Worm (Caenorhabditis elegans): Measurements from ENCODE around the gene best-5.

best-5 gene

ce11 chrIII:9646440-9647021, 43.5 kb downstream of the best-5 start:
- TF ChIP-seq ceh-13 (GFP tag; optimal IDR thresholded peaks at IDR 0.05) (no peak), F13C5.2 (tag; optimal IDR thresholded peaks at IDR 0.05) (no peak), aly-1 (tag; optimal IDR thresholded peaks at IDR 0.05) (no peak), ama-1 (optimal IDR thresholded peaks at IDR 0.05) (no peak), flt-1 (GFP tag; IDR thresholded peaks at IDR 0.05) (no peak), ets-7 (tag; optimal IDR thresholded peaks at IDR 0.05) (no peak), tbx-11 (GFP tag; IDR thresholded peaks at IDR 0.05) (no peak)

DNA sequence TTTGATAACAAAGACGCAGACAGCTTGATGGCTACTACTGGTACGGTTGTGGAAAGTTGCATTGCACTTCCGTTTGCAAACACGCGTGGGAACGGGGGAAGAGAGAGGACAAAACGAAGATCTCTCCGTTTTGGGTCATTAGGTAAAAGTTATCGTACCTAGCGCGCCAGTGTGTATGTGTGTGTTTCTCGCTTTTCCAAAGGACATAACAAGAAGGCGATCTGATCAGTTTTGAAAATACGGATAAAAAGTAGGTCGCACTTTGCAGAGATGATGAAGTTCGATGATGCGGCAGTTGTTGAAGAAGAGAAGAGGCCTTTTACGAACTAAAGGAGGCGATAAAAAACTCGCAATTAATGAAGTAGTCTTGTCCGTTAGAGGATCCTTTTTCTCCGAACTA, 45.0 kb downstream of the best-5 start:
- TF ChIP-seq hmbx-1 (tag; optimal IDR thresholded peaks at IDR 0.05) (no peak), ceh-13 (GFP tag; optimal IDR thresholded peaks at IDR 0.05) (no peak), sea-1 (GFP tag; conservative IDR thresholded peaks at IDR 0.05) (no peak), B0310.2 (tag; optimal IDR thresholded peaks at IDR 0.05) (no peak), hnd-1 (tag; optimal IDR thresholded peaks at IDR 0.05) (no peak), tbx-11 (GFP tag; IDR thresholded peaks at IDR 0.05) (no peak), tra-4 (tag; optimal IDR thresholded peaks at IDR 0.05) (no peak), scrt-1 (GFP tag; IDR thresholded peaks at IDR 0.05) (no peak), aly-1 (tag; optimal IDR thresholded peaks at IDR 0.05) (no peak), pes-1 (GFP tag; IDR thresholded peaks at IDR 0.05) (no peak), ama-1 (optimal IDR thresholded peaks at IDR 0.05) (no peak), F13C5.2 (tag; optimal IDR thresholded peaks at IDR 0.05) (no peak), ets-7 (tag; optimal IDR thresholded peaks at IDR 0.05) (no peak), tbx-37 (GFP tag; conservative IDR thresholded peaks at IDR 0.05) (no peak)

ce11 chrIII:9642110-9642509, 47.9 kb downstream of the best-5 start:
- TF ChIP-seq hmbx-1 (tag; optimal IDR thresholded peaks at IDR 0.05) (no peak), hmg-4 (GFP tag; optimal IDR thresholded peaks at IDR 0.05) (peak; percentile 6)

ce11 chrIII:9639281-9640050, 50.6 kb downstream of the best-5 start:
- no peak for TF ChIP-seq ceh-13 (GFP tag; optimal IDR thresholded peaks at IDR 0.05)
- no peak for TF ChIP-seq sea-1 (GFP tag; conservative IDR thresholded peaks at IDR 0.05)

- no peak for TF ChIP-seq tbx-37 (GFP tag; conservative IDR thresholded peaks at IDR 0.05)
- TF ChIP-seq aly-1 (tag; optimal IDR thresholded peaks at IDR 0.05) = no peak
- no peak for TF ChIP-seq B0310.2 (tag; optimal IDR thresholded peaks at IDR 0.05)
- TF ChIP-seq hnd-1 (tag; optimal IDR thresholded peaks at IDR 0.05) = no peak
- TF ChIP-seq flt-1 (GFP tag; IDR thresholded peaks at IDR 0.05) = no peak
- no peak for TF ChIP-seq ceh-36 (tag; optimal IDR thresholded peaks at IDR 0.05)
- no peak for TF ChIP-seq F13C5.2 (tag; optimal IDR thresholded peaks at IDR 0.05)
- TF ChIP-seq hmbx-1 (tag; optimal IDR thresholded peaks at IDR 0.05) = no peak
- TF ChIP-seq sea-1 (GFP tag; conservative IDR thresholded peaks at IDR 0.05) = no peak
- no peak for TF ChIP-seq tra-4 (tag; optimal IDR thresholded peaks at IDR 0.05)
- TF ChIP-seq ceh-13 (GFP tag; optimal IDR thresholded peaks at IDR 0.05) = no peak
- no peak for TF ChIP-seq hmg-4 (GFP tag; optimal IDR thresholded peaks at IDR 0.05)
Observed at ce11 chrIII:9638159-9638754, 51.8 kb downstream of the best-5 start.

- TF ChIP-seq ceh-36 (tag; optimal IDR thresholded peaks at IDR 0.05) (no peak), flt-1 (GFP tag; IDR thresholded peaks at IDR 0.05) (no peak), hmg-4 (GFP tag; optimal IDR thresholded peaks at IDR 0.05) (no peak), ama-1 (optimal IDR thresholded peaks at IDR 0.05) (no peak), tbx-11 (GFP tag; IDR thresholded peaks at IDR 0.05) (no peak), B0310.2 (tag; optimal IDR thresholded peaks at IDR 0.05) (no peak), hnd-1 (tag; optimal IDR thresholded peaks at IDR 0.05) (no peak), aly-1 (tag; optimal IDR thresholded peaks at IDR 0.05) (no peak), tbx-37 (GFP tag; conservative IDR thresholded peaks at IDR 0.05) (no peak), scrt-1 (GFP tag; IDR thresholded peaks at IDR 0.05) (no peak), pes-1 (GFP tag; IDR thresholded peaks at IDR 0.05) (no peak)
Observed at ce11 chrIII:9637016-9637415, 53.0 kb downstream of the best-5 start, which contains the start of gene gei-13. Gene gei-13 (minus strand): TSS chrIII:9637116.

Measured in whole organism, early embryonic.